Worm (Caenorhabditis elegans): ENCODE measurements around the gene pho-11.

DNA sequence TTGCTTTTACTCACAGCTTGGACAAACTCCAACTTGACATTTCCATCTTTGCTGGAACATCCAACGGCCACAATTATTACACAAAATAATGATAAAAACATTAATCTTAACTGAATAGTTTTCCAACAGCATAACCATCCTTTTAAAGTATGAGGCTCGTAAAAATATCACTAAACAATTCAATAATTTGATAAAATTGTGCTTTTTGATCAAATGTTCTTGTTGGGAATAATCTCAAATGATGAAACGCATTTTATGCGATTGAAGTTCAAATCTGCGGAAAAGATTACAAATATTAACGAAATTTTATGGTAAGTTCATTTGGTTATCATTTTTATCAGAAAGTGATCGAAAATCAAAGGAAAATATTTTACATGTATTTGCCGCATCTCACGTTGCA is 11.2 kb upstream of the pho-11 start, which contains the start of gene pho-10:
- no peak for TF ChIP-seq lsy-2 (tag; optimal IDR thresholded peaks at IDR 0.05)
- TF ChIP-seq nhr-237 (tag; optimal IDR thresholded peaks at IDR 0.05): no peak
- no peak for TF ChIP-seq ztf-11 (tag; optimal IDR thresholded peaks at IDR 0.05)
- no peak for TF ChIP-seq nhr-28 (tag; optimal IDR thresholded peaks at IDR 0.05)
- no peak for TF ChIP-seq nhr-12 (tag; optimal IDR thresholded peaks at IDR 0.05)
- TF ChIP-seq blmp-1 (tag; optimal IDR thresholded peaks at IDR 0.05): no peak
- TF ChIP-seq unc-62 (GFP tag; optimal IDR thresholded peaks at IDR 0.05): no peak
- TF ChIP-seq mls-2 (tag; optimal IDR thresholded peaks at IDR 0.05): no peak
- TF ChIP-seq mab-5 (tag; optimal IDR thresholded peaks at IDR 0.05): no peak
- TF ChIP-seq ces-1 (GFP tag; optimal IDR thresholded peaks at IDR 0.05): no peak
- no peak for TF ChIP-seq nhr-76 (tag; optimal IDR thresholded peaks at IDR 0.05)
- TF ChIP-seq zip-8 (tag; optimal IDR thresholded peaks at IDR 0.05): no peak

All from whole organism, mixed stage, embryonic.